Worm (Caenorhabditis elegans) whole organism, L2 larva: ENCODE data around the gene Y54G2A.52.

Experiments used
- C34F6.9 ChIP-seq: fragments of 150-350 bp; optimal IDR thresholded peaks from 2 replicates; lab custom pipeline; 2014; ENCODE audit warnings: missing biosample characterization, missing genetic modification characterization
- F13H6.1 ChIP-seq: sonication (generic microtip); optimal IDR thresholded peaks from 2 replicates; lab custom pipeline; 2016; ENCODE audit warnings: missing genetic modification characterization, missing compliant biosample characterization
- R02D3.7 ChIP-seq: fragments of 150-350 bp; optimal IDR thresholded peaks from 2 replicates; lab custom pipeline; 2014; ENCODE audit warnings: missing biosample characterization, missing genetic modification characterization
- Y55F3AM.14 ChIP-seq: fragments of 200-800 bp; sonication (Bioruptor generic); optimal IDR thresholded peaks from 2 replicates; lab custom pipeline; 2018; ENCODE audit warnings: mild to moderate bottlenecking, missing genetic modification characterization, missing compliant biosample characterization
- alr-1 ChIP-seq: fragments of 150-350 bp; optimal IDR thresholded peaks from 2 replicates; lab custom pipeline; 2014; ENCODE audit warnings: missing biosample characterization, missing genetic modification characterization
- ama-1 ChIP-seq: fragments of 150-350 bp; optimal IDR thresholded peaks from 2 replicates; lab custom pipeline; 2018; ENCODE audit warnings: inconsistent platforms
- blmp-1 ChIP-seq: sonication (generic microtip); optimal IDR thresholded peaks from 2 replicates; lab custom pipeline; 2017; ENCODE audit warnings: missing genetic modification characterization, mild to moderate bottlenecking, missing compliant biosample characterization, antibody characterized with exemption, moderate library complexity; ENCODE audit not compliant: insufficient read depth
- ceh-16 ChIP-seq: fragments of 150-350 bp; optimal IDR thresholded peaks from 2 replicates; lab custom pipeline; 2014; ENCODE audit warnings: missing biosample characterization, missing genetic modification characterization
- ceh-82 ChIP-seq: fragments of 150-350 bp; optimal IDR thresholded peaks from 2 replicates; lab custom pipeline; 2014; ENCODE audit warnings: missing biosample characterization, missing genetic modification characterization
- crh-2 ChIP-seq: sonication (generic microtip); optimal IDR thresholded peaks from 2 replicates; lab custom pipeline; 2017; ENCODE audit warnings: missing biosample characterization, missing genetic modification characterization
- dmd-4 ChIP-seq: sonication (generic microtip); optimal IDR thresholded peaks from 2 replicates; lab custom pipeline; 2017; ENCODE audit warnings: missing biosample characterization, missing genetic modification characterization
- egl-27 ChIP-seq: sonication (generic microtip); optimal IDR thresholded peaks from 3 replicates; lab custom pipeline; 2017; ENCODE audit warnings: missing biosample characterization, missing genetic modification reagents, missing genetic modification characterization
- elt-1 ChIP-seq: fragments of 150-350 bp; optimal IDR thresholded peaks from 2 replicates; lab custom pipeline; 2014; ENCODE audit warnings: missing biosample characterization, missing genetic modification characterization
- elt-3 ChIP-seq: sonication (generic microtip); optimal IDR thresholded peaks from 2 replicates; lab custom pipeline; 2017; ENCODE audit warnings: missing biosample characterization, missing genetic modification characterization
- fos-1 ChIP-seq: fragments of 150-350 bp; optimal IDR thresholded peaks from 2 replicates; lab custom pipeline; 2014; ENCODE audit warnings: missing biosample characterization, missing genetic modification characterization
- gmeb-1 ChIP-seq: fragments of 150-350 bp; optimal IDR thresholded peaks from 2 replicates; lab custom pipeline; 2014; ENCODE audit warnings: missing biosample characterization, missing genetic modification characterization
- lin-11 ChIP-seq: fragments of 150-350 bp; sonication (generic microtip); optimal IDR thresholded peaks from 2 replicates; lab custom pipeline; 2014; ENCODE audit warnings: missing biosample characterization, missing genetic modification characterization, inconsistent platforms, mixed read lengths
- lin-13 ChIP-seq: fragments of 150-350 bp; optimal IDR thresholded peaks from 2 replicates; lab custom pipeline; 2014; ENCODE audit warnings: missing biosample characterization, missing genetic modification reagents, missing genetic modification characterization
- lin-39 ChIP-seq: fragments of 150-350 bp; optimal IDR thresholded peaks from 2 replicates; lab custom pipeline; 2014; ENCODE audit warnings: missing biosample characterization, missing genetic modification reagents, missing genetic modification characterization
- lsy-2 ChIP-seq, 2 experiments: fragments of 150-350 bp in 1 of 2; sonication (generic microtip) in 1 of 2; optimal IDR thresholded peaks; 2 replicates each; lab custom pipeline; 2014 to 2017; ENCODE audit warnings: missing biosample characterization in 2 of 2, missing genetic modification characterization in 2 of 2
- mab-5 ChIP-seq: fragments of 150-350 bp; optimal IDR thresholded peaks from 2 replicates; lab custom pipeline; 2014; ENCODE audit warnings: missing biosample characterization, missing genetic modification characterization
- mbf-1 ChIP-seq: sonication (generic microtip); optimal IDR thresholded peaks from 2 replicates; lab custom pipeline; 2017; ENCODE audit warnings: missing biosample characterization, missing genetic modification characterization
- mdl-1 ChIP-seq, 2 experiments: fragments of 150-350 bp in 1 of 2; sonication (generic microtip) in 1 of 2; optimal IDR thresholded peaks; 2 replicates each; lab custom pipeline; 2017; ENCODE audit warnings: missing biosample characterization in 2 of 2, missing genetic modification characterization in 2 of 2
- nhr-10 ChIP-seq: sonication (generic microtip); optimal IDR thresholded peaks from 2 replicates; lab custom pipeline; 2017; ENCODE audit warnings: missing biosample characterization, missing genetic modification characterization
- nhr-11 ChIP-seq: fragments of 150-350 bp; optimal IDR thresholded peaks from 2 replicates; lab custom pipeline; 2014; ENCODE audit warnings: missing biosample characterization, missing genetic modification characterization
- nhr-12 ChIP-seq: fragments of 150-350 bp; optimal IDR thresholded peaks from 2 replicates; lab custom pipeline; 2014; ENCODE audit warnings: missing biosample characterization, missing genetic modification characterization
- nhr-21 ChIP-seq: fragments of 150-350 bp; optimal IDR thresholded peaks from 2 replicates; lab custom pipeline; 2014; ENCODE audit warnings: missing biosample characterization, missing genetic modification characterization
- nhr-23 ChIP-seq: fragments of 150-350 bp; optimal IDR thresholded peaks from 2 replicates; lab custom pipeline; 2014; ENCODE audit warnings: missing biosample characterization, missing genetic modification reagents, missing genetic modification characterization
- nhr-237 ChIP-seq: fragments of 150-350 bp; optimal IDR thresholded peaks from 2 replicates; lab custom pipeline; 2014; ENCODE audit warnings: missing biosample characterization, missing genetic modification characterization
- nhr-25 ChIP-seq: fragments of 150-350 bp; sonication (generic microtip); optimal IDR thresholded peaks from 3 replicates; lab custom pipeline; 2014; ENCODE audit warnings: missing biosample characterization, missing genetic modification characterization
- nhr-6 ChIP-seq: fragments of 150-350 bp; optimal IDR thresholded peaks from 2 replicates; lab custom pipeline; 2014; ENCODE audit warnings: missing biosample characterization, missing genetic modification characterization
- nhr-77 ChIP-seq: fragments of 150-350 bp; optimal IDR thresholded peaks from 2 replicates; lab custom pipeline; 2014; ENCODE audit warnings: missing biosample characterization, missing genetic modification characterization
- peb-1 ChIP-seq: fragments of 150-350 bp; optimal IDR thresholded peaks from 2 replicates; lab custom pipeline; 2014; ENCODE audit warnings: missing biosample characterization, missing genetic modification characterization
- sem-4 ChIP-seq: fragments of 150-350 bp; optimal IDR thresholded peaks from 2 replicates; lab custom pipeline; 2014; ENCODE audit warnings: missing biosample characterization, missing genetic modification reagents, missing genetic modification characterization
- skn-1 ChIP-seq: sonication (generic microtip); optimal IDR thresholded peaks from 2 replicates; lab custom pipeline; 2017; ENCODE audit warnings: missing biosample characterization, missing genetic modification characterization
- unc-39 ChIP-seq: fragments of 150-350 bp; optimal IDR thresholded peaks from 2 replicates; lab custom pipeline; 2014; ENCODE audit warnings: missing biosample characterization, missing genetic modification characterization
- zag-1 ChIP-seq: fragments of 150-350 bp; optimal IDR thresholded peaks from 2 replicates; lab custom pipeline; 2014; ENCODE audit warnings: missing biosample characterization, missing genetic modification characterization
- ztf-11 ChIP-seq: sonication (generic microtip); optimal IDR thresholded peaks from 2 replicates; lab custom pipeline; 2017; ENCODE audit warnings: missing biosample characterization, missing genetic modification characterization
- ztf-4 ChIP-seq: fragments of 150-350 bp; optimal IDR thresholded peaks from 2 replicates; lab custom pipeline; 2014; ENCODE audit warnings: missing biosample characterization, missing genetic modification characterization

The Y54G2A.52 gene

DNA sequence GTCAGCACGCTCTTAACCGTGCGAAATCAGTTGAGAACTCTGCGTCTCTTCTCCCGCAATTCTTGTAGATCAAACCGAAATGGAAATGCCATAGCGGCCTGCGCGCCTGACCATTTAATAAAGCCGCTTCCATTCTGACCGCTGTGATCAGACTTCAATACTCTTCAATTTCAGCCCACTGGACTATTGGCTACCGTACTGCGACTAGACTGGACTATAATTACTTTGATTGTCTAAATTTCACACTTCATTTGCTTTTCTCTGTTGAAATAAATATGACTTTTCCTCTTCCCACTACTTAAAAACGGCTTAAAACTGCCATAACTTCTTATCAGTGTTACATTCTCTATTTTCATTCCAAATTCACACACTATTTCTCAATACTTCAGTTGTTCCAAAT lies 39.8 kb upstream of the Y54G2A.52 start, which contains the start of gene Y54G2A.7:
Y54G2A.7 (plus strand) TSS at position 301 of the 400 bp plus-strand sequence.
- TF ChIP-seq Y55F3AM.14 (GFP tag; lab: Kevin White, UChicago), result no peak

DNA sequence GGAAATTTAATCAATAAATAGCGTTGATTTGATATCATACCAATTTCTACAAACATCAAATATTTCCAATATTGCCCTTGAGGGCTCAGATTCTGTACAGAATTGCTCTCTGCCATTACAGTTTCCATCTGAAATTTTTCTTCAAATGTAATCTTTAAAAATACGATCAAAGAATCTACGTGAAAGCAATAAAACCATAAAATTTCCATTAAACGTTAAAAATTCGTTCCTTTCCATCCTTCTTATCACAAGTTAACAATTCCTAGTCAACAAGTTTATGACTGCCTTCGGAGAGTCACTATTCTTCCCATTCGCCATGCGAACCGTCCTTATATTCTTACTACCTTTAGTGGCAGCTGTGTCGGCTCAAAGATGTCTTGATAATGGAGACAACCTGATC lies 36.9 kb upstream of the Y54G2A.52 start, which contains the start of gene clec-82:
clec-82 (plus strand) TSS at position 301 of the 400 bp plus-strand sequence.
- TF ChIP-seq unc-39 (tag; lab: Kevin White, UChicago) (no peak), C34F6.9 (tag; lab: Kevin White, UChicago) (no peak), skn-1 (tag; lab: Kevin White, UChicago) (no peak), F13H6.1 (tag; lab: Kevin White, UChicago) (no peak), crh-2 (tag; lab: Kevin White, UChicago) (no peak), nhr-77 (tag; lab: Kevin White, UChicago) (no peak), dmd-4 (tag; lab: Kevin White, UChicago) (no peak), zag-1 (tag; lab: Kevin White, UChicago) (no peak), peb-1 (tag; lab: Kevin White, UChicago) (no peak), mdl-1 (tag; optimal IDR thresholded peaks at IDR 0.05; lab: Kevin White, UChicago) (no peak), nhr-23 (tag; lab: Kevin White, UChicago) (no peak), nhr-6 (tag; lab: Kevin White, UChicago) (no peak), elt-3 (tag; lab: Kevin White, UChicago) (no peak), nhr-10 (tag; lab: Kevin White, UChicago) (no peak), fos-1 (tag; lab: Kevin White, UChicago) (no peak)

DNA sequence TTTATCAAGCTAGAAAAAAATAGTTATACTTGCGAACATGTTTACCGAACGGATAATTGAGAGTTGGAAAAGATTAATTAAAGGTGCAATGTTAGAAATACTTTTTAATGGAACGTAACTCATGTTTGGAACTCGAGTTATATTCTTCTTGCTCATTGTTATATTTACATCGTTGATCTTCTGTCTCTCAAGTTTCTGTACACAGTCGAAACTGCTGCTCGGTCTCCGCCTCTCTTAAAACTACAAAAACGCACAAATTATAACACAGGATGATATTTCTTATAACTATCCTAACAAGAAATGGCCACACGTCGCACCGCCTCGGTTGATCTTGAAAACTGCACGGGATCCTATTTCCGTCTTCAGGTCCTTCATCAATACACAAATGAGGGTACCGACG lies 36.0 kb upstream of the Y54G2A.52 start, which contains the start of gene pudl-2:
pudl-2 (plus strand) TSS at position 301 of the 400 bp plus-strand sequence.
- TF ChIP-seq skn-1 (tag; lab: Kevin White, UChicago), result no peak
- TF ChIP-seq nhr-12, result no peak
- TF ChIP-seq ztf-11, result no peak
- TF ChIP-seq sem-4 (tag; lab: Kevin White, UChicago), result no peak
- no peak for TF ChIP-seq ama-1 (lab: Kevin White, UChicago)
- no peak for TF ChIP-seq elt-1 (tag; lab: Kevin White, UChicago)
- no peak for TF ChIP-seq lin-11
- no peak for TF ChIP-seq lsy-2 (tag; optimal IDR thresholded peaks at IDR 0.05; lab: Kevin White, UChicago)
- TF ChIP-seq ceh-82 (tag; lab: Kevin White, UChicago), result no peak
- TF ChIP-seq fos-1 (tag; lab: Kevin White, UChicago), result no peak
- TF ChIP-seq R02D3.7, result no peak
- no peak for TF ChIP-seq mbf-1
- TF ChIP-seq ceh-16 (tag; lab: Kevin White, UChicago), result no peak
- TF ChIP-seq nhr-6 (tag; lab: Kevin White, UChicago), result no peak
- TF ChIP-seq nhr-11 (tag; lab: Kevin White, UChicago), result no peak
- TF ChIP-seq egl-27 (tag; lab: Kevin White, UChicago), result no peak
- no peak for TF ChIP-seq F13H6.1 (tag; lab: Kevin White, UChicago)
- no peak for TF ChIP-seq nhr-21

DNA sequence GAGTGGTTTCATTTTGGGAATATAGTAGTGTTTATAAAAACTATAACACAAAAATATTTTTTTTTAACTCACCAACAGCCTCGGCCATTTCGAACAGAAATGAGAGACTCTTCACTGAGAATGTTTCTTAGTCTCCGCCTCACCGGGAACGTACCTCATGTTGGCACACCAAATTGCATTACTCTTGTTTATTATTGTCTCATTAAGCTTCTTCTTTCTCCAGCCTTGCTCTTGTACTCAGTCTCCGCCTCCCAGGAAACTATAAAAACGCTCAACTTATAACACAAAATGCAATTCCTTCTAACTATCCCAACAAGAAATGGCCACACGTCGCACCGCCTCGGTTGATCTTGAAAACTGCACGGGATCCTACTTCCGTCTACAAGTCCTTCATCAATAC lies 34.1 kb upstream of the Y54G2A.52 start, which contains the start of the genes Y54G2A.48 and pudl-1:
Y54G2A.48 (minus strand) TSS at position 101 of the 400 bp plus-strand sequence.
pudl-1 (plus strand) TSS at position 320 of the 400 bp plus-strand sequence.
- no peak for TF ChIP-seq blmp-1 (tag; lab: Kevin White, UChicago)
- TF ChIP-seq fos-1 (tag; lab: Kevin White, UChicago), result no peak
- no peak for TF ChIP-seq R02D3.7
- TF ChIP-seq nhr-25 (tag; lab: Kevin White, UChicago), result no peak
- no peak for TF ChIP-seq lin-11
- TF ChIP-seq nhr-237 (tag; lab: Kevin White, UChicago), result no peak
- no peak for TF ChIP-seq mdl-1 (tag; optimal IDR thresholded peaks at IDR 0.05; lab: Kevin White, UChicago)
- TF ChIP-seq mab-5 (tag; lab: Kevin White, UChicago), result no peak
- TF ChIP-seq crh-2 (tag; lab: Kevin White, UChicago), result no peak
- TF ChIP-seq gmeb-1 (tag; lab: Kevin White, UChicago), result no peak
- no peak for TF ChIP-seq ztf-4 (tag; lab: Kevin White, UChicago)
- TF ChIP-seq ceh-16 (tag; lab: Kevin White, UChicago), result no peak
- no peak for TF ChIP-seq alr-1
- no peak for TF ChIP-seq elt-1 (tag; lab: Kevin White, UChicago)
- TF ChIP-seq unc-39 (tag; lab: Kevin White, UChicago), result no peak
- no peak for TF ChIP-seq lin-13
- no peak for TF ChIP-seq nhr-6 (tag; lab: Kevin White, UChicago)
- no peak for TF ChIP-seq lin-39
- TF ChIP-seq lsy-2 (tag; optimal IDR thresholded peaks at IDR 0.05; lab: Kevin White, UChicago), result no peak
